Worm (Caenorhabditis elegans): ENCODE results near the gene folr-1.

ce11 chrX:9940524-9940923, 21.4 kb downstream of the folr-1 start:
- no peak for TF ChIP-seq nhr-237 (tag; optimal IDR thresholded peaks at IDR 0.05)
- no peak for TF ChIP-seq aly-2 (tag; optimal IDR thresholded peaks at IDR 0.05)
- no peak for TF ChIP-seq madf-9 (GFP tag; conservative IDR thresholded peaks at IDR 0.05)
- TF ChIP-seq cey-2 (tag; optimal IDR thresholded peaks at IDR 0.05; ENCODE audit: borderline replicate concordance, insufficient read depth): no peak
- no peak for TF ChIP-seq snpc-4 (tag; optimal IDR thresholded peaks at IDR 0.05)
- TF ChIP-seq lsy-2 (tag; optimal IDR thresholded peaks at IDR 0.05): no peak
- no peak for TF ChIP-seq lin-15B (tag; optimal IDR thresholded peaks at IDR 0.05)
- no peak for TF ChIP-seq nhr-10 (tag; optimal IDR thresholded peaks at IDR 0.05)
- TF ChIP-seq jun-1 (tag; optimal IDR thresholded peaks at IDR 0.05): no peak
- TF ChIP-seq dpl-1 (GFP tag; optimal IDR thresholded peaks at IDR 0.05): no peak
- no peak for TF ChIP-seq F26F4.8 (GFP tag; conservative IDR thresholded peaks at IDR 0.05)
- no peak for TF ChIP-seq ztf-11 (tag; optimal IDR thresholded peaks at IDR 0.05)

All from whole organism, L4 larva.